Worm (Caenorhabditis elegans) whole organism, L1 larva: ENCODE results near the gene srh-199.

Source experiments
- blmp-1 ChIP-seq: fragments of 150-350 bp; optimal IDR thresholded peaks from 2 replicates; lab custom pipeline; 2014; ENCODE audit warnings: missing biosample characterization, missing genetic modification characterization
- ceh-8 ChIP-seq: fragments of 200-800 bp; sonication (Bioruptor generic); optimal IDR thresholded peaks from 2 replicates; lab custom pipeline; 2018; ENCODE audit warnings: mild to moderate bottlenecking, missing genetic modification characterization, moderate library complexity, missing compliant biosample characterization
- ceh-82 ChIP-seq, 3 experiments: fragments of 150-350 bp in 1 of 3; sonication (generic microtip) in 2 of 3; optimal IDR thresholded peaks; 2 replicates each; lab custom pipeline; 2014 to 2017; ENCODE audit warnings: missing biosample characterization in 3 of 3, missing genetic modification characterization in 3 of 3
- jun-1 ChIP-seq: fragments of 150-350 bp; optimal IDR thresholded peaks from 2 replicates; lab custom pipeline; 2014; ENCODE audit warnings: missing biosample characterization, missing genetic modification reagents, missing genetic modification characterization
- lir-3 ChIP-seq: sonication (generic microtip); optimal IDR thresholded peaks from 2 replicates; lab custom pipeline; 2016; ENCODE audit warnings: mild to moderate bottlenecking, missing genetic modification characterization, moderate library complexity, missing compliant biosample characterization; ENCODE audit not compliant: poor library complexity
- mep-1 ChIP-seq: fragments of 150-350 bp; optimal IDR thresholded peaks from 2 replicates; lab custom pipeline; 2014; ENCODE audit warnings: missing biosample characterization, missing genetic modification characterization
- nhr-237 ChIP-seq: fragments of 150-350 bp; optimal IDR thresholded peaks from 2 replicates; lab custom pipeline; 2014; ENCODE audit warnings: missing biosample characterization, missing genetic modification characterization
- nhr-76 ChIP-seq: sonication (generic microtip); optimal IDR thresholded peaks from 2 replicates; lab custom pipeline; 2017; ENCODE audit warnings: missing biosample characterization, missing genetic modification characterization
- nhr-77 ChIP-seq: fragments of 150-350 bp; optimal IDR thresholded peaks from 2 replicates; lab custom pipeline; 2014; ENCODE audit warnings: missing biosample characterization, missing genetic modification characterization
- snpc-4 ChIP-seq: fragments of 150-350 bp; optimal IDR thresholded peaks from 2 replicates; lab custom pipeline; 2014; ENCODE audit warnings: missing biosample characterization, missing genetic modification characterization
- unc-62 ChIP-seq: fragments of 150-350 bp; optimal IDR thresholded peaks from 2 replicates; lab custom pipeline; 2014; ENCODE audit warnings: missing biosample characterization, missing genetic modification reagents, missing genetic modification characterization

DNA sequence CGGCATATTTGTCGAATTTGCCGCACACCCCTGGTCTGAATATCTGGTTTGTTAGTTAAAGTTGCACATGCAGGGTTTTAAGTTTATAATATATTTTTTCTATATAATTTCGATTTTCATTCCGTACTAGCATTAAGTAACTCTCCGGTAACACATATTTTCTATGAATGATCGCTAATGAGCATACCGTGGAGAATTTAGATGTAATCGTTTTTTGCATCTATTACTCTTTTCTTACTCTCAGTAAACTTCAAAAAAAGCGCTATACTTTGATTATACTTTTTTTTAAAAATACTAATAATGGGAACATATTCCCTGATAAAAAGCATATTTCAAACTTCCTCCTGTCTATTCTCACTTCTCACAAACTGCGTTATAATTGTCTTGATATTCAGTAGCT is 16.8 kb downstream of the srh-199 start, which contains the start of gene str-160:
- no peak for TF ChIP-seq mep-1 (tag; lab: Kevin White, UChicago)
- no peak for TF ChIP-seq unc-62 (GFP tag; lab: Kevin White, UChicago)
- no peak for TF ChIP-seq ceh-82 (tag; optimal IDR thresholded peaks at IDR 0.05; lab: Kevin White, UChicago)
- TF ChIP-seq nhr-77 (tag; lab: Kevin White, UChicago): no peak
- TF ChIP-seq lir-3 (tag; lab: Kevin White, UChicago): no peak
- TF ChIP-seq nhr-237 (tag; lab: Kevin White, UChicago): no peak
- TF ChIP-seq jun-1 (tag; lab: Kevin White, UChicago): no peak
- no peak for TF ChIP-seq snpc-4
- TF ChIP-seq ceh-8 (GFP tag; lab: Kevin White, UChicago): no peak
- TF ChIP-seq blmp-1 (tag; lab: Kevin White, UChicago): no peak
- TF ChIP-seq nhr-76 (tag; lab: Kevin White, UChicago): no peak
